Worm (Caenorhabditis elegans) whole organism, L3 larva: ENCODE measurements around the gene mat-2.

ENCODE experiments used
- aly-2 ChIP-seq: fragments of 150-350 bp; optimal IDR thresholded peaks from 2 replicates; lab custom pipeline; 2014; ENCODE audit warnings: missing biosample characterization, missing genetic modification characterization
- ama-1 ChIP-seq: fragments of 150-350 bp; optimal IDR thresholded peaks from 2 replicates; lab custom pipeline; 2018
- ceh-28 ChIP-seq: fragments of 150-350 bp; optimal IDR thresholded peaks from 2 replicates; lab custom pipeline; 2014; ENCODE audit warnings: missing biosample characterization, missing genetic modification reagents, missing genetic modification characterization
- ceh-9 ChIP-seq: sonication (generic microtip); optimal IDR thresholded peaks from 2 replicates; lab custom pipeline; 2018; ENCODE audit warnings: missing biosample characterization, missing genetic modification characterization
- daf-12 ChIP-seq: fragments of 150-350 bp; optimal IDR thresholded peaks from 2 replicates; lab custom pipeline; 2014; ENCODE audit warnings: missing biosample characterization, missing genetic modification reagents, missing genetic modification characterization
- egl-27 ChIP-seq: sonication (generic microtip); optimal IDR thresholded peaks from 4 replicates; lab custom pipeline; 2017; ENCODE audit warnings: missing biosample characterization, missing genetic modification reagents, missing genetic modification characterization
- egl-5 ChIP-seq: fragments of 150-350 bp; optimal IDR thresholded peaks from 2 replicates; lab custom pipeline; 2017; ENCODE audit warnings: missing biosample characterization, missing genetic modification reagents, missing genetic modification characterization, inconsistent platforms
- elt-2 ChIP-seq: sonication (generic microtip); optimal IDR thresholded peaks from 2 replicates; lab custom pipeline; 2016; ENCODE audit warnings: missing genetic modification reagents, mild to moderate bottlenecking, missing genetic modification characterization, missing compliant biosample characterization
- fos-1 ChIP-seq: fragments of 150-350 bp; optimal IDR thresholded peaks from 2 replicates; lab custom pipeline; 2014; ENCODE audit warnings: missing biosample characterization, missing genetic modification characterization
- jun-1 ChIP-seq: fragments of 150-350 bp; optimal IDR thresholded peaks from 2 replicates; lab custom pipeline; 2014; ENCODE audit warnings: missing biosample characterization, missing genetic modification reagents, missing genetic modification characterization
- lin-15B ChIP-seq: fragments of 150-350 bp; optimal IDR thresholded peaks from 2 replicates; lab custom pipeline; 2014; ENCODE audit warnings: missing biosample characterization, missing genetic modification characterization
- lsy-12 ChIP-seq: sonication (generic microtip); optimal IDR thresholded peaks from 2 replicates; lab custom pipeline; 2016; ENCODE audit warnings: mild to moderate bottlenecking, missing genetic modification characterization, missing compliant biosample characterization
- mdl-1 ChIP-seq: fragments of 150-350 bp; optimal IDR thresholded peaks from 2 replicates; lab custom pipeline; 2014; ENCODE audit warnings: missing biosample characterization, missing genetic modification characterization
- nfya-1 ChIP-seq: sonication (generic microtip); optimal IDR thresholded peaks from 2 replicates; lab custom pipeline; 2017; ENCODE audit warnings: missing genetic modification characterization, mild to moderate bottlenecking, missing compliant biosample characterization, antibody characterized with exemption, moderate library complexity; ENCODE audit not compliant: insufficient read depth
- nhr-11 ChIP-seq: fragments of 150-350 bp; optimal IDR thresholded peaks from 2 replicates; lab custom pipeline; 2014; ENCODE audit warnings: missing biosample characterization, missing genetic modification characterization
- nhr-12 ChIP-seq: fragments of 150-350 bp; optimal IDR thresholded peaks from 2 replicates; lab custom pipeline; 2014; ENCODE audit warnings: missing biosample characterization, missing genetic modification characterization
- nhr-237 ChIP-seq: fragments of 150-350 bp; optimal IDR thresholded peaks from 2 replicates; lab custom pipeline; 2014; ENCODE audit warnings: missing biosample characterization, missing genetic modification characterization
- nhr-28 ChIP-seq: fragments of 150-350 bp; optimal IDR thresholded peaks from 2 replicates; lab custom pipeline; 2014; ENCODE audit warnings: missing biosample characterization, missing genetic modification characterization
- nhr-43 ChIP-seq: sonication (generic microtip); optimal IDR thresholded peaks from 2 replicates; lab custom pipeline; 2016; ENCODE audit warnings: mild to moderate bottlenecking, missing genetic modification characterization, missing compliant biosample characterization; ENCODE audit not compliant: poor library complexity, severe bottlenecking
- nhr-67 ChIP-seq: fragments of 150-350 bp; optimal IDR thresholded peaks from 2 replicates; lab custom pipeline; 2014; ENCODE audit warnings: missing biosample characterization, missing genetic modification characterization
- nhr-76 ChIP-seq: fragments of 150-350 bp; sonication (generic microtip); optimal IDR thresholded peaks from 5 replicates; lab custom pipeline; 2014; ENCODE audit warnings: missing biosample characterization, missing genetic modification characterization
- nhr-77 ChIP-seq: fragments of 150-350 bp; optimal IDR thresholded peaks from 2 replicates; lab custom pipeline; 2014; ENCODE audit warnings: missing biosample characterization, missing genetic modification characterization
- pha-4 ChIP-seq: fragments of 150-350 bp; optimal IDR thresholded peaks from 2 replicates; lab custom pipeline; 2014; ENCODE audit warnings: missing biosample characterization, missing genetic modification reagents, missing genetic modification characterization
- pqm-1 ChIP-seq: fragments of 150-350 bp; optimal IDR thresholded peaks from 2 replicates; lab custom pipeline; 2017; ENCODE audit warnings: missing biosample characterization, missing genetic modification characterization, inconsistent platforms
- sea-2 ChIP-seq: fragments of 150-350 bp; sonication (generic microtip); optimal IDR thresholded peaks from 4 replicates; lab custom pipeline; 2014; ENCODE audit warnings: missing biosample characterization, missing genetic modification reagents, missing genetic modification characterization
- snpc-4 ChIP-seq: fragments of 150-350 bp; optimal IDR thresholded peaks from 2 replicates; lab custom pipeline; 2014; ENCODE audit warnings: missing biosample characterization, missing genetic modification characterization
- unc-39 ChIP-seq: sonication (generic microtip); optimal IDR thresholded peaks from 4 replicates; lab custom pipeline; 2017; ENCODE audit warnings: missing biosample characterization, missing genetic modification characterization
- unc-62 ChIP-seq: fragments of 150-350 bp; sonication (generic microtip); optimal IDR thresholded peaks from 4 replicates; lab custom pipeline; 2014; ENCODE audit warnings: missing biosample characterization, missing genetic modification reagents, missing genetic modification characterization
- ztf-4 ChIP-seq: fragments of 150-350 bp; optimal IDR thresholded peaks from 2 replicates; lab custom pipeline; 2014; ENCODE audit warnings: missing biosample characterization, missing genetic modification characterization

Gene mat-2

ce11 chrII:11132542-11132941, 20.0 kb downstream of the mat-2 start, which contains the start of gene F40F8.11 (continued):
- TF ChIP-seq nhr-12 (tag; lab: Kevin White, UChicago), result no peak
- no peak for TF ChIP-seq daf-12
- no peak for TF ChIP-seq aly-2 (tag; lab: Kevin White, UChicago)
- no peak for TF ChIP-seq ceh-9 (tag; lab: Kevin White, UChicago)

DNA sequence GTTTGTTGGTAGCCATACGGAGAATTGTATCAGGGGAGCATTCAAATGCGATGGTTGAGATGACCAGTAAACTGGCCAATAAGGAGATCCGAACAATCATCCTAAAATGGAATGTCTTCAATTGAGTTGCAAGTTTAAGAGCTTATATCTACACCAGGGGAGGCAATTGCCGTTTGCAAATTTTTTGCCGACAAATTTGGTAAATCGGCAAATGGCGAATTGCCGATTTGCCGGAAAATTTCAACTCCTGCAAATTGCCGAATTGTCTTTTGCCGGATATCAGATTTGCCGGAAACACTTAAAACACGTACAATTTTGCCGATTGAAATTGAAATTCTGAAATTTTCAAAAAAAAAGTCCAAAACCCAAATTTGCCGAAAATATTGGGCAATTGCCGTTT, 22.3 kb downstream of the mat-2 start, which contains the start of gene F40F8.5:
F40F8.5 (minus strand) TSS at position 101 of the 400 bp plus-strand sequence.
- no peak for TF ChIP-seq lsy-12 (tag; lab: Kevin White, UChicago)
- no peak for TF ChIP-seq nhr-67 (tag; lab: Kevin White, UChicago)
- no peak for TF ChIP-seq mdl-1 (tag; lab: Kevin White, UChicago)
- TF ChIP-seq ceh-9 (tag; lab: Kevin White, UChicago), result no peak
- TF ChIP-seq elt-2 (tag; lab: Kevin White, UChicago), result no peak
- TF ChIP-seq ztf-4, result no peak
- TF ChIP-seq unc-39 (tag; lab: Kevin White, UChicago), result no peak
- no peak for TF ChIP-seq pqm-1 (tag; lab: Kevin White, UChicago)
- TF ChIP-seq fos-1 (tag; lab: Kevin White, UChicago), result no peak

- TF ChIP-seq pha-4 (tag; lab: Kevin White, UChicago) (peak; percentile 32), egl-5 (tag; lab: Kevin White, UChicago) (peak; percentile 49), nfya-1 (tag; lab: Kevin White, UChicago) (peak; percentile 44), nhr-76 (tag; lab: Kevin White, UChicago) (no peak), elt-2 (tag; lab: Kevin White, UChicago) (peak; percentile 39)
- TF ChIP-seq, all 47 proteins: peak for 4
Observed at ce11 chrII:11135773-11136172, 23.3 kb downstream of the mat-2 start.

DNA sequence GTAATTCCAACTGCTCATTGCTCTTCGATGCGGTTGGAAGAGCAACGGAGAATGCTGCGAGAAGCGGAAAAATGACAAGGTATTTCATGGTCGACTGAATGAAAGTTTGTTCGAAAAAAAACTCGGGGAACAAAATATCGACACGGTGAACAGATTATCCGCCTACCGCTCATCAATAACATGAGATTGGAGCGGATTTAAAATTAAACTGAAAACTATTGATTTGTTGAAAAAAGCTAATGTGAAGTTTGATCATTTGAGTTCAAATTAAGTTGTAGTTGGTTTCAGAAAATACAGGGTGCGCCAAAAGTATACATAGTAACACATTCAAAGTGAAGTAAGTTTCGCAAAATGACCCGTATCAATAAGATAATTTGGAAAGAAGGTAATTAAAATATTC, 27.6 kb downstream of the mat-2 start, which contains the start of gene F40F8.4:
F40F8.4 (minus strand) TSS at position 101 of the 400 bp plus-strand sequence.
- TF ChIP-seq sea-2 (no peak), aly-2 (tag; lab: Kevin White, UChicago) (no peak), snpc-4 (no peak), nhr-43 (tag; lab: Kevin White, UChicago) (no peak), egl-5 (tag; lab: Kevin White, UChicago) (no peak), pqm-1 (tag; lab: Kevin White, UChicago) (no peak), nhr-67 (tag; lab: Kevin White, UChicago) (no peak), nhr-237 (tag; lab: Kevin White, UChicago) (no peak), lin-15B (tag; lab: Kevin White, UChicago) (no peak), unc-62 (GFP tag; lab: Kevin White, UChicago) (no peak)
- TF ChIP-seq, all 47 proteins: peak for 0

ce11 chrII:11142571-11142970, 30.1 kb downstream of the mat-2 start, which contains the start of gene arrd-6:
TSS of gene arrd-6 (plus strand) at chrII:11142739.
- TF ChIP-seq ama-1 (lab: Kevin White, UChicago), result no peak
- no peak for TF ChIP-seq pha-4 (tag; lab: Kevin White, UChicago)
- TF ChIP-seq nhr-28 (tag; lab: Kevin White, UChicago), result no peak
- no peak for TF ChIP-seq sea-2
- TF ChIP-seq nhr-11 (tag; lab: Kevin White, UChicago), result no peak

DNA sequence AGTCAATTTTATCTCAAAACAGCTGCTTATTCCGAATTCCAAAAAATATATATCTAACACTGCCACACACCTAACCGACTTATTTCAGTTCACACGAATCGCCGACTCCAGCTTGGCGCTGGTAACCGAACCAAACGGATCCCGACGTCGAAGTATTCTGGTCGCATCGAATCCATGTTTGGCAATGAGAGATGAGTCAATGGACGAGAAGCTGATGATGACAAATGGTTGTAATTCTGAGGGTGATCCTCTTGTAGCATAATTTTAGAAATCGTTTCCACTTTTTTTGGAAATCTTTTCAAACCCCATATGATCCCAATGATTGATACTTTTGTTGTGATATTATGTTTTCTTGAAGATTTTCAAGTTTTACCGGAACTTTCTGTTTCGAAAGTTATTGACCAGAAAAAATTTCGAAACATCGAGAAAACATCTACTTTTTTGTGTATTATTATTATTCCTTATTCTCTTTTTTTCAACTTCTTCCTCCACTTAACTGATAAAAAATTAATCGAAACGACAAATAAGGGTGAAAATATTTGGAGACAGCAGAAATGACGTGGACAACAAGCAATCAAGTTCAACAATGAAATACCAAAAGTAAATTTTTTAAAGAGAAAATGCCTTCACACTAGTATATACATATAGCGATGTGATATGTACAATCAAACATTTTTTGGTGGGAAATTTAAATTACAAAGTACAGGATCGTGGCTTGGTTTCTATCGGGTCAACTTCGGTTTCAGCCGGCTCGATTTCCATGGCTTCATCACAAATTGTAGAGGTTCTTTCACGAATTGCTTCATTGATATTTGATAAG, 37.6 kb downstream of the mat-2 start:
- TF ChIP-seq nhr-11 (tag; lab: Kevin White, UChicago), result peak; percentile 23
- no peak for TF ChIP-seq nhr-67 (tag; lab: Kevin White, UChicago)
- TF ChIP-seq daf-12, result no peak
- TF ChIP-seq ama-1 (lab: Kevin White, UChicago), result peak; percentile 78
- TF ChIP-seq egl-27, result no peak
- peak; percentile 71 for TF ChIP-seq nhr-77 (tag; lab: Kevin White, UChicago)
- peak; percentile 88 for TF ChIP-seq jun-1 (tag; lab: Kevin White, UChicago)
- TF ChIP-seq pha-4 (tag; lab: Kevin White, UChicago), result peak; percentile 45
- peak; percentile 12 for TF ChIP-seq ceh-28 (tag; lab: Kevin White, UChicago)
- TF ChIP-seq elt-2 (tag; lab: Kevin White, UChicago), result peak; percentile 78
- TF ChIP-seq aly-2 (tag; lab: Kevin White, UChicago), result peak; percentile 79
- TF ChIP-seq lsy-12 (tag; lab: Kevin White, UChicago), result peak; percentile 53
